Fruit fly (Drosophila melanogaster): ENCODE results near the gene mthl14.

mthl14 gene

DNA sequence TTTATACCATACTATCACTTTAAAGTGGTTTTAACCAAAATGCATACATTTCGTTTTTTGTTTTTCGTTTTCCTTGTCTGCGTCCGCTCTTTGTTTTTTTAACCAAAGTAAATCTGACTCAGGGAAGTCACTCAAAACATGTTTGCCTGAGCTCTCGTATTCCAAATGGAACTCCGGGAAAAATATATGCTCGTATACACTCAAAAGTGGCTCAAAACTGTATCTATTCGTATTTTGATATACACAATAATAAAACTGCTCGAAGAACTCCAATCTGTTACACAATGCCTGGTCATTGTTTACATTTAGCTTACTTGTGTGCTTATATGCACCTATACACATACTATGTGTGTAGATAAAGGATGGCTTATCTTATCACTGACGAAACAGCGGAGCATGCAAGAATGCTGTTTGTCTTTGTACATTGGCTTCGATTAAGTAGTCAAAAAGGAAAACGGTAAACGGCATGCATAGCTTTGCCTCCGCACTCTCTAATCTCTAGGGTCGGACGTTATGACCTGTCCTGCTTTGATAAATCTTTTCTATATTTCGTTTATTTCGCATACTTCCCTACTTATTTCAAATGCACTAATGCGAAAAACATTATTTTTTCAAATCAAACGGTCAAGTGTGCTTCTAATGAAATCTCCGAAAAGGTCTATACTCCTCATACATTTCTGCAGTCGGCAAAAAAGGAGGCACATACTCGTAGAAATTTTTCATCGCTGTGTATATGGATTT, 23.6 kb downstream of the mthl14 start, which contains the start of gene miple2 (continued):
- TF ChIP-seq salr (GFP tag; optimal IDR thresholded peaks at IDR 0.05) (peak in 1 of 2 experiments; percentile 78), Ets96B (tag; optimal IDR thresholded peaks at IDR 0.05) (peak; percentile 69), Ets21C (GFP tag; optimal IDR thresholded peaks at IDR 0.05) (peak; percentile 45), CG8319 (GFP tag; optimal IDR thresholded peaks at IDR 0.05) (peak; percentile 32), cyc (GFP tag; optimal IDR thresholded peaks at IDR 0.05) (peak; percentile 52), Lpt (GFP tag; optimal IDR thresholded peaks at IDR 0.05) (peak; percentile 60), Sox15 (GFP tag; optimal IDR thresholded peaks at IDR 0.05) (no peak), fkh (GFP tag; optimal IDR thresholded peaks at IDR 0.05) (peak; percentile 97), topi (GFP tag; optimal IDR thresholded peaks at IDR 0.05) (peak; percentile 64), lz (GFP tag; optimal IDR thresholded peaks at IDR 0.05) (peak; percentile 59), Eip78C (GFP tag) (peak; percentile 93), CG3919 (GFP tag; optimal IDR thresholded peaks at IDR 0.05) (peak; percentile 58), Sox102F (GFP tag; optimal IDR thresholded peaks at IDR 0.05) (peak; percentile 64), fd59A (GFP tag; optimal IDR thresholded peaks at IDR 0.05) (peak; percentile 67), CG9139 (GFP tag; optimal IDR thresholded peaks at IDR 0.05) (no peak), CG7368 (GFP tag; optimal IDR thresholded peaks at IDR 0.05) (peak; percentile 12), Met (GFP tag; optimal IDR thresholded peaks at IDR 0.05) (peak; percentile 66), eg (GFP tag; IDR thresholded peaks at IDR 0.05) (peak; percentile 57; the same call in 2 of the 3 replicates), dsx (GFP tag; optimal IDR thresholded peaks at IDR 0.05; ENCODE audit: poor library complexity, severe bottlenecking) (peak; percentile 11), CG31627 (GFP tag; optimal IDR thresholded peaks at IDR 0.05) (peak; percentile 65), Sox14 (GFP tag; optimal IDR thresholded peaks at IDR 0.05) (peak; percentile 84), spab (GFP tag; optimal IDR thresholded peaks at IDR 0.05) (peak; percentile 57), esn (GFP tag; optimal IDR thresholded peaks at IDR 0.05) (peak; percentile 74), CG6808 (GFP tag; optimal IDR thresholded peaks at IDR 0.05) (peak; percentile 41), Gug (GFP tag; IDR thresholded peaks at IDR 0.05) (no peak), CG1621 (tag; optimal IDR thresholded peaks at IDR 0.05) (peak; percentile 9), dac (GFP tag; optimal IDR thresholded peaks at IDR 0.05) (peak; percentile 21), achi (GFP tag; optimal IDR thresholded peaks at IDR 0.05) (peak; percentile 69), CG11902 (GFP tag; optimal IDR thresholded peaks at IDR 0.05) (no peak)

DNA sequence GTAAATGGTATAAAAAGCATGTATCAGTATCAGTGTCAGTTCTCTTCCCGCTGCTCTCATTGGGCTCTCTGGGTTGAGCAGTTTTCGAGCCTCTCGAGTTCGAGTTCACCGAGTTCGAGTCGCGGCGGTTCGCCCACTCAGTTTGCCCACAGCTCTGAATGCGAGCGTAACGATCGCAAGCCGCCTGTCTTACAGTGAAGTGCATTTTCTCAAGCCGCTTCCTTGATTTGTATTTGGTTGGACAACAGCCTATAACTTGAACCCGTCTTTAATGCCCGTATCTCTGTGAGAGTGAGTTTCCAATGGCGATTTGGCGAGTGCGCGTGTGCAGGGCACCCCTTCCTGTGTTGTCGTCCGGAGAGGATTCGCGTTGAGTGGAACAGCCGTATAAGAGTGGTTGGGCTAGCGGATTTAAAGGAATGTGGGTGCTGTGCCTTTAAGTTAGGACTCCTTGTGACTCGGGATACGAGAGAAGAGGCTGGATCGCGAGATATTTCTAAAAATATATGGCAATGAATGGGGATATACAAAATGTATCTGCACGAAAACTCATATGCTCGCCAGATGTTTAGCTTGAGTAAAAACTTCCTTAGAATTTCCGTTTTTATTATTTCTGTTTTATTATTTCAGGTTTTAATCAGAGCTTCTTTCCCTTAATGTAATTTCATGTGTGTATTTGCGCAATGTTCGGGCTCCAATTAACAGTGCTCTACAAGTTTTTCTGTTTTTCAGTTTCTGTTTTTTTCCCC, 24.4 kb downstream of the mthl14 start:
- TF ChIP-seq CG6163 (GFP tag; IDR thresholded peaks at IDR 0.05) (peak; percentile 47; the same call in 1 of the 3 replicates), CG8119 (GFP tag; IDR thresholded peaks at IDR 0.05) (peak; percentile 29; the same call in 1 of the 3 replicates), CG7368 (GFP tag; optimal IDR thresholded peaks at IDR 0.05) (no peak), CG6792 (GFP tag; optimal IDR thresholded peaks at IDR 0.05) (no peak), Ets96B (tag; optimal IDR thresholded peaks at IDR 0.05) (no peak), CG9139 (GFP tag; optimal IDR thresholded peaks at IDR 0.05) (peak; percentile 56), CG1621 (tag; optimal IDR thresholded peaks at IDR 0.05) (peak; percentile 52), Eip93F (GFP tag; optimal IDR thresholded peaks at IDR 0.05) (peak; percentile 17), Lpt (GFP tag; optimal IDR thresholded peaks at IDR 0.05) (peak; percentile 38), Gug (GFP tag; IDR thresholded peaks at IDR 0.05) (no peak), ss (GFP tag; optimal IDR thresholded peaks at IDR 0.05) (peak; percentile 2 to 8), eg (GFP tag; IDR thresholded peaks at IDR 0.05) (peak; percentile 46; the same call in 2 of the 3 replicates), CG6854 (GFP tag; optimal IDR thresholded peaks at IDR 0.05) (peak; percentile 76), vri (GFP tag; optimal IDR thresholded peaks at IDR 0.05) (peak; percentile 8), CG16779 (tag; optimal IDR thresholded peaks at IDR 0.05) (no peak), dsx (GFP tag; optimal IDR thresholded peaks at IDR 0.05; ENCODE audit: poor library complexity, severe bottlenecking) (no peak), CG11762 (GFP tag; optimal IDR thresholded peaks at IDR 0.05; ENCODE audit: insufficient read depth) (no peak), fkh (GFP tag; optimal IDR thresholded peaks at IDR 0.05) (no peak), svp (GFP tag) (peak; percentile 95)
